Worm (Caenorhabditis elegans): ENCODE measurements around the gene W03F9.11.

Gene W03F9.11

ce11 chrV:141257-141656 is at the start of gene W03F9.11:
Gene W03F9.11, minus strand, starts transcription at chrV:141357.
- TF ChIP-seq gmeb-2 (tag; optimal IDR thresholded peaks at IDR 0.05): no peak
- TF ChIP-seq ceh-9 (tag; optimal IDR thresholded peaks at IDR 0.05): no peak
- no peak for TF ChIP-seq che-1 (tag; optimal IDR thresholded peaks at IDR 0.05)
- no peak for TF ChIP-seq mec-3 (tag; optimal IDR thresholded peaks at IDR 0.05; ENCODE audit: borderline replicate concordance)
- no peak for TF ChIP-seq pat-9 (tag; optimal IDR thresholded peaks at IDR 0.05)
- TF ChIP-seq tbx-7 (tag; optimal IDR thresholded peaks at IDR 0.05): no peak
- TF ChIP-seq dve-1 (tag; optimal IDR thresholded peaks at IDR 0.05): no peak
- no peak for TF ChIP-seq pha-4 (tag; optimal IDR thresholded peaks at IDR 0.05)
- TF ChIP-seq ceh-24 (tag; optimal IDR thresholded peaks at IDR 0.05): no peak
- TF ChIP-seq tbx-2 (tag; optimal IDR thresholded peaks at IDR 0.05): no peak
- TF ChIP-seq ceh-2 (tag; optimal IDR thresholded peaks at IDR 0.05): no peak
- TF ChIP-seq pag-3 (tag; optimal IDR thresholded peaks at IDR 0.05; ENCODE audit: borderline replicate concordance): no peak
- TF ChIP-seq K09A11.1 (tag; optimal IDR thresholded peaks at IDR 0.05; ENCODE audit: insufficient read depth): no peak
- TF ChIP-seq sox-4 (tag; optimal IDR thresholded peaks at IDR 0.05): no peak
- TF ChIP-seq fax-1 (tag; optimal IDR thresholded peaks at IDR 0.05): no peak

- TF ChIP-seq ceh-30 (tag; optimal IDR thresholded peaks at IDR 0.05) (no peak), sox-4 (tag; optimal IDR thresholded peaks at IDR 0.05) (no peak), elt-4 (tag; optimal IDR thresholded peaks at IDR 0.05) (peak; percentile 76), ceh-19 (GFP tag; optimal IDR thresholded peaks at IDR 0.05) (no peak), mec-3 (tag; optimal IDR thresholded peaks at IDR 0.05; ENCODE audit: borderline replicate concordance) (peak; percentile 66)
Observed at ce11 chrV:189436-189835, 48.3 kb upstream of the W03F9.11 start.

- TF ChIP-seq elt-2 (tag; optimal IDR thresholded peaks at IDR 0.05) (peak; percentile 3), nhr-11 (tag; optimal IDR thresholded peaks at IDR 0.05) (no peak), nfya-1 (tag; optimal IDR thresholded peaks at IDR 0.05) (peak; percentile 43), ceh-31 (tag; optimal IDR thresholded peaks at IDR 0.05) (peak; percentile 19), nhr-232 (tag; optimal IDR thresholded peaks at IDR 0.05) (no peak), ceh-45 (GFP tag; IDR thresholded peaks at IDR 0.05) (no peak), rnt-1 (tag; optimal IDR thresholded peaks at IDR 0.05) (peak; percentile 3)
Observed at ce11 chrV:185694-186217, 44.6 kb upstream of the W03F9.11 start, which contains the start of gene arid-1. Gene arid-1, plus strand, starts transcription at chrV:186167.

ce11 chrV:185124-185523 is 44.0 kb upstream of the W03F9.11 start:
- TF ChIP-seq unc-3 (GFP tag; conservative IDR thresholded peaks at IDR 0.05) (no peak), unc-3 (tag; optimal IDR thresholded peaks at IDR 0.05) (no peak), pros-1 (tag; optimal IDR thresholded peaks at IDR 0.05) (no peak), ztf-16 (tag; optimal IDR thresholded peaks at IDR 0.05) (no peak), ceh-9 (tag; optimal IDR thresholded peaks at IDR 0.05) (no peak), lim-6 (tag; optimal IDR thresholded peaks at IDR 0.05) (no peak), tbx-7 (tag; optimal IDR thresholded peaks at IDR 0.05) (no peak), C38D4.7 (GFP tag; optimal IDR thresholded peaks at IDR 0.05) (no peak), K02D7.2 (tag; optimal IDR thresholded peaks at IDR 0.05) (no peak), C08G9.2 (tag; optimal IDR thresholded peaks at IDR 0.05) (no peak), nhr-232 (tag; optimal IDR thresholded peaks at IDR 0.05) (no peak), pha-2 (tag; optimal IDR thresholded peaks at IDR 0.05) (no peak), hlh-30 (tag; optimal IDR thresholded peaks at IDR 0.05; ENCODE audit: insufficient read depth) (no peak), rnt-1 (tag; optimal IDR thresholded peaks at IDR 0.05) (no peak), elt-4 (tag; optimal IDR thresholded peaks at IDR 0.05) (no peak), dve-1 (tag; optimal IDR thresholded peaks at IDR 0.05) (no peak), hlh-15 (tag; optimal IDR thresholded peaks at IDR 0.05) (no peak), ceh-19 (GFP tag; optimal IDR thresholded peaks at IDR 0.05) (no peak), mec-3 (tag; optimal IDR thresholded peaks at IDR 0.05; ENCODE audit: borderline replicate concordance) (no peak), pha-4 (tag; optimal IDR thresholded peaks at IDR 0.05) (no peak)

Measured in whole organism, late embryonic.